Fruit fly (Drosophila melanogaster) whole organism, embryonic: ENCODE measurements around the gene CG8460.
A peak's percentile ranks its signal among the peaks of the same experiment; 100 is the strongest.

Experiments used
- Aef1 ChIP-seq: fragments of 200-800 bp; sonication (Bioruptor generic); IDR thresholded peaks from 3 replicates; pipeline ENCODE4 v1.3.6; 2022; ENCODE audit warnings: missing biosample characterization, missing genetic modification characterization
- BtbVII ChIP-seq: fragments of 200-800 bp; sonication (Bioruptor generic); optimal IDR thresholded peaks from 3 replicates; lab custom pipeline; 2017; ENCODE audit warnings: missing biosample characterization, mild to moderate bottlenecking, missing genetic modification characterization
- CG10543 ChIP-seq: fragments of 200-800 bp; sonication (Bioruptor generic); optimal IDR thresholded peaks from 3 replicates; lab custom pipeline; 2017; ENCODE audit warnings: missing biosample characterization, mild to moderate bottlenecking, missing genetic modification characterization, moderate library complexity
- CG12219 ChIP-seq: fragments of 200-800 bp; sonication (Bioruptor generic); optimal IDR thresholded peaks from 3 replicates; lab custom pipeline; 2018; ENCODE audit warnings: missing biosample characterization, mild to moderate bottlenecking, missing genetic modification characterization
- CG1233 ChIP-seq: fragments of 200-800 bp; sonication (Bioruptor generic); optimal IDR thresholded peaks from 4 replicates; lab custom pipeline; 2018; ENCODE audit warnings: missing biosample characterization, mild to moderate bottlenecking, missing genetic modification characterization
- CG12769 ChIP-seq: fragments of 200-800 bp; sonication (Bioruptor generic); optimal IDR thresholded peaks from 2 replicates; lab custom pipeline; 2019; ENCODE audit warnings: missing biosample characterization, mild to moderate bottlenecking, missing genetic modification characterization, moderate library complexity
- CG2120 ChIP-seq: fragments of 200-800 bp; sonication (Bioruptor generic); optimal IDR thresholded peaks from 3 replicates; lab custom pipeline; 2016; ENCODE audit warnings: missing biosample characterization, missing genetic modification characterization
- CG31441 ChIP-seq: fragments of 200-800 bp; sonication (Bioruptor generic); IDR thresholded peaks from 2 replicates; pipeline ENCODE4 v1.3.6; 2022; ENCODE audit warnings: missing biosample characterization, missing genetic modification characterization
- CG6765 ChIP-seq: fragments of 200-800 bp; sonication (Bioruptor generic); optimal IDR thresholded peaks from 3 replicates; lab custom pipeline; 2017; ENCODE audit warnings: missing biosample characterization, mild to moderate bottlenecking, missing genetic modification characterization
- CkIIα-i1 ChIP-seq: fragments of 200-800 bp; sonication (Bioruptor generic); IDR thresholded peaks from 2 replicates; pipeline ENCODE4 v1.3.6; 2022; ENCODE audit warnings: missing biosample characterization, missing genetic modification characterization
- CoRest ChIP-seq: fragments of 200-800 bp; sonication (Bioruptor generic); optimal IDR thresholded peaks from 3 replicates; lab custom pipeline; 2018; ENCODE audit warnings: missing biosample characterization, mild to moderate bottlenecking, missing genetic modification characterization, moderate library complexity
- CrebB ChIP-seq: fragments of 200-800 bp; sonication (Bioruptor generic); optimal IDR thresholded peaks from 3 replicates; lab custom pipeline; 2018; ENCODE audit warnings: missing biosample characterization, mild to moderate bottlenecking, missing genetic modification characterization
- Dfd ChIP-seq, 2 experiments: fragments of >200 bp; optimal IDR thresholded peaks; 2 replicates each; lab custom pipeline; 2017; ENCODE audit warnings: missing biosample characterization in 2 of 2, missing genetic modification characterization in 2 of 2
- Dip2 ChIP-seq: fragments of 200-800 bp; sonication (Bioruptor generic); IDR thresholded peaks from 2 replicates; pipeline ENCODE4 v1.3.6; 2022; ENCODE audit warnings: missing biosample characterization, missing genetic modification characterization
- HHEX ChIP-seq: fragments of 200-800 bp; sonication (Bioruptor generic); optimal IDR thresholded peaks from 3 replicates; lab custom pipeline; 2017; ENCODE audit warnings: missing biosample characterization, mild to moderate bottlenecking, missing genetic modification characterization, missing genetic modification reagents
- Hr78 ChIP-seq, 2 experiments: fragments of 200-800 bp in 1 of 2; fragments of >200 bp in 1 of 2; sonication (Bioruptor generic) in 1 of 2; optimal IDR thresholded peaks; 2 replicates each; lab custom pipeline; 2017 to 2019; ENCODE audit warnings: missing biosample characterization in 2 of 2, missing genetic modification characterization in 2 of 2, mild to moderate bottlenecking in 1 of 2, moderate library complexity in 1 of 2
- Lim3 ChIP-seq: fragments of 200-800 bp; sonication (Bioruptor generic); IDR thresholded peaks from 2 replicates; pipeline ENCODE4 v1.3.6; 2022; ENCODE audit warnings: missing biosample characterization, missing genetic modification characterization
- PHDP ChIP-seq: fragments of 200-800 bp; sonication (Bioruptor generic); optimal IDR thresholded peaks from 3 replicates; lab custom pipeline; 2018; ENCODE audit warnings: missing biosample characterization, mild to moderate bottlenecking, missing genetic modification characterization, moderate library complexity
- Side ChIP-seq: fragments of 200-800 bp; sonication (Bioruptor generic); optimal IDR thresholded peaks from 2 replicates; lab custom pipeline; 2016; ENCODE audit warnings: missing biosample characterization, missing genetic modification characterization
- Sox102F ChIP-seq: fragments of 200-800 bp; sonication (Bioruptor generic); optimal IDR thresholded peaks from 2 replicates; lab custom pipeline; 2018; ENCODE audit warnings: missing biosample characterization, mild to moderate bottlenecking, missing genetic modification characterization, moderate library complexity
- Spps ChIP-seq: fragments of 200-800 bp; sonication (Bioruptor generic); optimal IDR thresholded peaks from 2 replicates; lab custom pipeline; 2018; ENCODE audit warnings: missing biosample characterization, mild to moderate bottlenecking, missing genetic modification characterization
- Trl ChIP-seq, 3 experiments: fragments of >200 bp in 2 of 3; fragments of 200-800 bp in 1 of 3; sonication (Bioruptor generic) in 1 of 3; optimal IDR thresholded peaks; 2 replicates in 1 of 3; 3 replicates in 2 of 3; lab custom pipeline; 2016 to 2017; ENCODE audit warnings: missing biosample characterization in 1 of 3, missing genetic modification characterization in 1 of 3
- Xrp1 ChIP-seq: fragments of 200-800 bp; sonication (Bioruptor generic); IDR thresholded peaks from 2 replicates; pipeline ENCODE4 v1.3.6; 2022; ENCODE audit warnings: missing biosample characterization, missing genetic modification characterization
- ara ChIP-seq: fragments of 200-800 bp; sonication (Bioruptor generic); IDR thresholded peaks from 2 replicates; pipeline ENCODE4 v1.3.6; 2022; ENCODE audit warnings: missing biosample characterization, missing genetic modification characterization
- bbx ChIP-seq: fragments of 200-800 bp; sonication (Bioruptor generic); IDR thresholded peaks from 2 replicates; pipeline ENCODE4 v1.3.6; 2022; ENCODE audit warnings: missing biosample characterization, missing genetic modification characterization; ENCODE audit not compliant: partially characterized antibody
- bigmax ChIP-seq: fragments of 200-800 bp; sonication (Bioruptor generic); optimal IDR thresholded peaks from 2 replicates; lab custom pipeline; 2018; ENCODE audit warnings: missing biosample characterization, mild to moderate bottlenecking, missing genetic modification characterization
- caup ChIP-seq: fragments of 200-800 bp; sonication (Bioruptor generic); optimal IDR thresholded peaks from 3 replicates; lab custom pipeline; 2017; ENCODE audit warnings: missing biosample characterization, mild to moderate bottlenecking, missing genetic modification characterization, moderate library complexity; ENCODE audit not compliant: severe bottlenecking
- chinmo ChIP-seq: fragments of 200-800 bp; sonication (Bioruptor generic); IDR thresholded peaks from 4 replicates; pipeline ENCODE4 v1.3.6; 2022; ENCODE audit warnings: missing biosample characterization, missing genetic modification characterization; ENCODE audit not compliant: partially characterized antibody
- croc ChIP-seq: fragments of 200-800 bp; sonication (Bioruptor generic); conservative IDR thresholded peaks from 3 replicates; pipeline ENCODE4 v1.3.6; 2022; ENCODE audit warnings: missing biosample characterization, missing genetic modification characterization
- dan ChIP-seq: fragments of 200-800 bp; sonication (Bioruptor generic); IDR thresholded peaks from 2 replicates; pipeline ENCODE4 v1.3.6; 2022; ENCODE audit warnings: missing biosample characterization, missing genetic modification characterization
- ems ChIP-seq: fragments of 200-800 bp; sonication (Bioruptor generic); optimal IDR thresholded peaks from 3 replicates; lab custom pipeline; 2016; ENCODE audit warnings: missing biosample characterization, missing genetic modification characterization
- grn ChIP-seq: fragments of 200-800 bp; sonication (Bioruptor generic); optimal IDR thresholded peaks from 3 replicates; lab custom pipeline; 2017; ENCODE audit warnings: missing biosample characterization, missing genetic modification characterization
- h ChIP-seq: fragments of >200 bp; optimal IDR thresholded peaks from 2 replicates; lab custom pipeline; 2017
- insv ChIP-seq, 2 experiments: fragments of 200-800 bp; sonication (Bioruptor generic); optimal IDR thresholded peaks; 3 replicates each; lab custom pipeline; 2016 to 2018; ENCODE audit warnings: missing biosample characterization in 2 of 2, missing genetic modification characterization in 2 of 2
- jumu ChIP-seq: fragments of 200-800 bp; sonication (Bioruptor generic); optimal IDR thresholded peaks from 3 replicates; lab custom pipeline; 2016; ENCODE audit warnings: missing biosample characterization, missing genetic modification characterization
- kni ChIP-seq: fragments of 200-800 bp; sonication (Bioruptor generic); optimal IDR thresholded peaks from 3 replicates; lab custom pipeline; 2017; ENCODE audit warnings: mild to moderate bottlenecking, missing biosample characterization, missing genetic modification reagents, missing genetic modification characterization
- lbe ChIP-seq: fragments of 200-800 bp; sonication (Bioruptor generic); optimal IDR thresholded peaks from 2 replicates; lab custom pipeline; 2016; ENCODE audit warnings: missing biosample characterization, mild to moderate bottlenecking, missing genetic modification characterization
- mirr ChIP-seq: fragments of 200-800 bp; sonication (Bioruptor generic); optimal IDR thresholded peaks from 3 replicates; lab custom pipeline; 2018; ENCODE audit warnings: missing biosample characterization, mild to moderate bottlenecking, missing genetic modification characterization
- oc ChIP-seq: fragments of 200-800 bp; sonication (Bioruptor generic); optimal IDR thresholded peaks from 2 replicates; lab custom pipeline; 2018; ENCODE audit warnings: missing biosample characterization, mild to moderate bottlenecking, missing genetic modification characterization, moderate library complexity
- odd ChIP-seq: fragments of 200-800 bp; sonication (Bioruptor generic); optimal IDR thresholded peaks from 2 replicates; lab custom pipeline; 2017; ENCODE audit warnings: missing biosample characterization, mild to moderate bottlenecking, missing genetic modification characterization
- otp ChIP-seq: fragments of 200-800 bp; sonication (Bioruptor generic); IDR thresholded peaks from 3 replicates; pipeline ENCODE4, ENCODE4 v1.3.6; 2022; ENCODE audit warnings: missing biosample characterization, missing genetic modification characterization
- pnt ChIP-seq: fragments of 200-800 bp; sonication (Bioruptor generic); optimal IDR thresholded peaks from 3 replicates; lab custom pipeline; 2016; ENCODE audit warnings: missing biosample characterization, missing genetic modification characterization
- row ChIP-seq: fragments of 200-800 bp; sonication (Bioruptor generic); IDR thresholded peaks from 3 replicates; pipeline ENCODE4 v1.3.6; 2022; ENCODE audit warnings: missing biosample characterization, missing genetic modification characterization
- sima ChIP-seq: fragments of 200-800 bp; sonication (Bioruptor generic); optimal IDR thresholded peaks from 2 replicates; lab custom pipeline; 2016; ENCODE audit warnings: missing biosample characterization, missing genetic modification characterization
- stc ChIP-seq: fragments of 200-800 bp; sonication (Bioruptor generic); IDR thresholded peaks from 2 replicates; pipeline ENCODE4 v1.3.6; 2022; ENCODE audit warnings: missing biosample characterization, missing genetic modification characterization
- tio ChIP-seq: fragments of 200-800 bp; sonication (Bioruptor generic); optimal IDR thresholded peaks from 2 replicates; lab custom pipeline; 2017; ENCODE audit warnings: missing biosample characterization, missing genetic modification characterization, inconsistent platforms
- vvl ChIP-seq: fragments of 200-800 bp; sonication (Bioruptor generic); IDR thresholded peaks from 2 replicates; pipeline ENCODE4 v1.3.6; 2022; ENCODE audit warnings: missing biosample characterization, missing genetic modification characterization
- zf30C ChIP-seq: fragments of 200-800 bp; sonication (Bioruptor generic); optimal IDR thresholded peaks from 3 replicates; lab custom pipeline; 2018; ENCODE audit warnings: missing biosample characterization, mild to moderate bottlenecking, missing genetic modification characterization
- zfh1 ChIP-seq: fragments of 200-800 bp; sonication (Bioruptor generic); IDR thresholded peaks from 3 replicates; pipeline ENCODE4 v1.3.6; 2022; ENCODE audit warnings: missing biosample characterization, missing genetic modification characterization

The CG8460 gene

dm6 chr2L:8163588-8164166 lies 33.3 kb upstream of the CG8460 start (continued):
- TF ChIP-seq ara (GFP tag; lab: Robert Waterston, UW) (peak; percentile 13; the same call in 1 of the 2 replicates), Sox102F (GFP tag; lab: Kevin White, UChicago) (no peak), caup (peak; percentile 4), mirr (peak; percentile 9), oc (tag; lab: Kevin White, UChicago) (peak; percentile 7), zfh1 (no peak), otp (GFP tag; lab: Robert Waterston, UW) (peak; percentile 4; the same call in 1 of the 3 replicates), kni (GFP tag; lab: Kevin White, UChicago) (peak; percentile 53)
- TF ChIP-seq, all 482 proteins: peak for 33

- peak; percentile 90 for TF ChIP-seq Xrp1 (GFP tag; lab: Robert Waterston, UW)
- TF ChIP-seq CoRest = peak; percentile 73
- TF ChIP-seq CG12219 (GFP tag; lab: Kevin White, UChicago) = peak; percentile 78
- peak; percentile 39 for TF ChIP-seq bigmax
- TF ChIP-seq row (GFP tag; lab: Robert Waterston, UW) = no peak
- no peak for TF ChIP-seq Dfd (GFP tag; optimal IDR thresholded peaks at IDR 0.05; lab: Kevin White, UChicago)
- TF ChIP-seq Hr78 (GFP tag; optimal IDR thresholded peaks at IDR 0.05; lab: Kevin White, UChicago) = no peak
- TF ChIP-seq Lim3 (GFP tag; lab: Robert Waterston, UW) = no peak
- TF ChIP-seq CG6765 = no peak
- peak; percentile 84 for TF ChIP-seq CrebB (tag; lab: Kevin White, UChicago)
- no peak for TF ChIP-seq dan (GFP tag; lab: Robert Waterston, UW)
- no peak for TF ChIP-seq chinmo (GFP tag; lab: Robert Waterston, UW)
- TF ChIP-seq pnt (GFP tag; lab: Kevin White, UChicago) = peak; percentile 57
- TF ChIP-seq CG2120 (GFP tag; lab: Kevin White, UChicago) = peak; percentile 17
- TF ChIP-seq jumu (GFP tag; lab: Kevin White, UChicago) = peak; percentile 20
- peak; percentile 61 for TF ChIP-seq CG10543
- no peak for TF ChIP-seq Aef1 (GFP tag; lab: Robert Waterston, UW)
- peak; percentile 50 for TF ChIP-seq sima (GFP tag; lab: Kevin White, UChicago)
- TF ChIP-seq lbe (GFP tag; lab: Kevin White, UChicago) = peak; percentile 68
- TF ChIP-seq Trl (optimal IDR thresholded peaks at IDR 0.05; lab: Kevin White, UChicago) = no peak
- TF ChIP-seq Trl (GFP tag; optimal IDR thresholded peaks at IDR 0.05; lab: Kevin White, UChicago) = peak; percentile 80
- TF ChIP-seq CG31441 = peak; percentile 87
- peak; percentile 35 for TF ChIP-seq CG12769 (tag; lab: Kevin White, UChicago)
- TF ChIP-seq ems (GFP tag; lab: Kevin White, UChicago) = peak; percentile 41
- TF ChIP-seq HHEX (GFP tag; lab: Kevin White, UChicago) = peak; percentile 83
- no peak for TF ChIP-seq bbx (GFP tag; lab: Robert Waterston, UW)
- no peak for TF ChIP-seq Dip2
- TF ChIP-seq CkIIα-i1 (GFP tag; lab: Robert Waterston, UW) = no peak
- TF ChIP-seq zf30C = no peak
- TF ChIP-seq CG1233 (GFP tag; lab: Kevin White, UChicago) = peak; percentile 90
- peak; percentile 79 for TF ChIP-seq tio (GFP tag; lab: Kevin White, UChicago)
- TF ChIP-seq BtbVII (GFP tag; lab: Kevin White, UChicago) = peak; percentile 85
- peak in 1 of 2 experiments; percentile 47 for TF ChIP-seq insv (GFP tag; optimal IDR thresholded peaks at IDR 0.05; lab: Kevin White, UChicago)
- no peak for TF ChIP-seq h (lab: Kevin White, UChicago)
- TF ChIP-seq stc (GFP tag; lab: Robert Waterston, UW) = peak; percentile 68; the same call in 1 of the 2 replicates
- peak; percentile 62 for TF ChIP-seq Side (GFP tag; lab: Kevin White, UChicago)
- peak; percentile 80 for TF ChIP-seq Spps (tag; lab: Kevin White, UChicago)
- TF ChIP-seq PHDP (tag; lab: Kevin White, UChicago) = peak; percentile 76
- peak; percentile 74 for TF ChIP-seq grn
- TF ChIP-seq odd (GFP tag; lab: Kevin White, UChicago) = peak; percentile 78
- TF ChIP-seq vvl (GFP tag; lab: Robert Waterston, UW) = peak; percentile 82
- TF ChIP-seq croc (GFP tag; lab: Robert Waterston, UW) = peak; percentile 41; the same call in 2 of the 3 replicates
These were observed 32.8 kb upstream of the CG8460 start for dm6 chr2L:8164219-8164618.
